Worm (Caenorhabditis elegans) whole organism, L4 larva: ENCODE results near the gene vps-52.

Experiments
- F44E2.7 ChIP-seq: fragments of 200-800 bp; sonication (Bioruptor generic); IDR thresholded peaks from 2 replicates; pipeline ENCODE4 v2.1.2; 2022; ENCODE audit warnings: missing genetic modification characterization, missing compliant biosample characterization
- R02D3.7 ChIP-seq: fragments of 150-350 bp; sonication (generic microtip); optimal IDR thresholded peaks from 3 replicates; lab custom pipeline; 2014; ENCODE audit warnings: missing biosample characterization, missing genetic modification characterization
- T26A8.4 ChIP-seq: fragments of 200-800 bp; sonication (Bioruptor generic); IDR thresholded peaks from 2 replicates; pipeline ENCODE4 v1.3.6; 2022; ENCODE audit warnings: missing genetic modification characterization, missing compliant biosample characterization
- Y48G9A.11 ChIP-seq: fragments of 200-800 bp; sonication (Bioruptor generic); IDR thresholded peaks from 2 replicates; pipeline ENCODE4 v1.3.6; 2022; ENCODE audit warnings: missing genetic modification reagents, missing genetic modification characterization, missing compliant biosample characterization
- Y5F2A.4 ChIP-seq: fragments of 200-800 bp; sonication (Bioruptor generic); optimal IDR thresholded peaks from 2 replicates; lab custom pipeline; 2018; ENCODE audit warnings: mild to moderate bottlenecking, missing genetic modification characterization, missing compliant biosample characterization
- ZK337.2 ChIP-seq: fragments of 200-800 bp; sonication (Bioruptor generic); IDR thresholded peaks from 2 replicates; pipeline ENCODE4 v1.3.6; 2022; ENCODE audit warnings: missing genetic modification reagents, missing genetic modification characterization, missing compliant biosample characterization
- ZK546.5 ChIP-seq, 2 experiments: sonication (generic microtip); optimal IDR thresholded peaks; 2 replicates each; lab custom pipeline; 2017; ENCODE audit warnings: missing biosample characterization in 2 of 2, missing genetic modification characterization in 2 of 2
- aha-1 ChIP-seq: fragments of 150-350 bp; peaks from one replicate; lab custom pipeline; 2014; ENCODE audit warnings: missing biosample characterization, missing genetic modification characterization
- ama-1 ChIP-seq: fragments of 150-350 bp; optimal IDR thresholded peaks from 2 replicates; lab custom pipeline; 2014; ENCODE audit warnings: inconsistent platforms, mixed read lengths
- ceh-20 ChIP-seq: fragments of 200-800 bp; sonication (Bioruptor generic); IDR thresholded peaks from 2 replicates; pipeline ENCODE4 v1.3.6; 2022; ENCODE audit warnings: missing genetic modification reagents, missing genetic modification characterization, missing compliant biosample characterization
- ceh-32 ChIP-seq: sonication (generic microtip); optimal IDR thresholded peaks from 2 replicates; lab custom pipeline; 2016; ENCODE audit warnings: mild to moderate bottlenecking, missing genetic modification characterization, missing compliant biosample characterization; ENCODE audit not compliant: poor library complexity
- ceh-44 ChIP-seq: fragments of 200-800 bp; sonication (Bioruptor generic); IDR thresholded peaks from 2 replicates; pipeline ENCODE4 v1.3.6; 2022; ENCODE audit warnings: missing genetic modification reagents, missing genetic modification characterization, missing compliant biosample characterization
- ceh-62 ChIP-seq: sonication (generic microtip); optimal IDR thresholded peaks from 2 replicates; lab custom pipeline; 2017; ENCODE audit warnings: missing biosample characterization, missing genetic modification characterization
- daf-12 ChIP-seq: fragments of 150-350 bp; optimal IDR thresholded peaks from 2 replicates; lab custom pipeline; 2014; ENCODE audit warnings: missing biosample characterization, missing genetic modification reagents, missing genetic modification characterization
- daf-16 ChIP-seq, 3 experiments: sonication (generic microtip); optimal IDR thresholded peaks; 2 replicates each; lab custom pipeline; 2016 to 2017; ENCODE audit warnings: missing genetic modification characterization in 3 of 3, missing genetic modification reagents in 3 of 3, mild to moderate bottlenecking in 2 of 3, missing compliant biosample characterization in 2 of 3, missing biosample characterization in 1 of 3, moderate library complexity in 1 of 3
- dmd-8 ChIP-seq: fragments of 200-800 bp; sonication (Bioruptor generic); IDR thresholded peaks from 2 replicates; pipeline ENCODE4 v1.3.6; 2022; ENCODE audit warnings: missing genetic modification characterization, missing compliant biosample characterization
- dmd-9 ChIP-seq: fragments of 200-800 bp; sonication (Bioruptor generic); IDR thresholded peaks from 2 replicates; pipeline ENCODE4 v1.3.6; 2022; ENCODE audit warnings: missing genetic modification reagents, missing genetic modification characterization, missing compliant biosample characterization
- dpl-1 ChIP-seq: fragments of 150-350 bp; optimal IDR thresholded peaks from 2 replicates; lab custom pipeline; 2014; ENCODE audit warnings: missing biosample characterization, missing genetic modification reagents, missing genetic modification characterization
- egl-43 ChIP-seq: fragments of 200-800 bp; sonication (Bioruptor generic); IDR thresholded peaks from 2 replicates; pipeline ENCODE4 v1.3.6; 2022; ENCODE audit warnings: missing genetic modification reagents, missing genetic modification characterization, missing compliant biosample characterization
- fkh-10 ChIP-seq: fragments of 150-350 bp; optimal IDR thresholded peaks from 2 replicates; lab custom pipeline; 2014; ENCODE audit warnings: missing biosample characterization, missing genetic modification reagents, missing genetic modification characterization
- hif-1 ChIP-seq, 2 experiments: sonication (generic microtip); optimal IDR thresholded peaks; 2 replicates each; lab custom pipeline; 2016 to 2017; ENCODE audit warnings: missing compliant biosample characterization in 2 of 2, missing genetic modification characterization in 2 of 2, missing genetic modification reagents in 2 of 2, missing genotype in 2 of 2, mild to moderate bottlenecking in 1 of 2
- hlh-11 ChIP-seq: fragments of 200-800 bp; sonication (Bioruptor generic); optimal IDR thresholded peaks from 2 replicates; lab custom pipeline; 2018; ENCODE audit warnings: mild to moderate bottlenecking, missing genetic modification characterization, missing compliant biosample characterization
- hmg-1.1 ChIP-seq: fragments of 200-800 bp; sonication (Bioruptor generic); IDR thresholded peaks from 2 replicates; pipeline ENCODE4 v1.3.6; 2022; ENCODE audit warnings: missing genetic modification reagents, missing genetic modification characterization, missing compliant biosample characterization
- jun-1 ChIP-seq: fragments of 150-350 bp; optimal IDR thresholded peaks from 2 replicates; lab custom pipeline; 2014; ENCODE audit warnings: missing biosample characterization, missing genetic modification reagents, missing genetic modification characterization
- lin-13 ChIP-seq: fragments of 150-350 bp; optimal IDR thresholded peaks from 2 replicates; lab custom pipeline; 2014; ENCODE audit warnings: missing biosample characterization, missing genetic modification reagents, missing genetic modification characterization
- lin-15B ChIP-seq: fragments of 150-350 bp; sonication (generic microtip); optimal IDR thresholded peaks from 3 replicates; lab custom pipeline; 2014; ENCODE audit warnings: missing biosample characterization, missing genetic modification characterization
- lin-39 ChIP-seq: fragments of 150-350 bp; optimal IDR thresholded peaks from 2 replicates; lab custom pipeline; 2014; ENCODE audit warnings: missing biosample characterization, missing genetic modification reagents, missing genetic modification characterization
- madf-5 ChIP-seq, 2 experiments: fragments of 200-800 bp; sonication (Bioruptor generic); IDR thresholded peaks; 2 replicates each; pipeline ENCODE4 v1.3.6; 2022; ENCODE audit warnings: missing compliant biosample characterization in 2 of 2, missing genetic modification characterization in 2 of 2
- mdl-1 ChIP-seq, 2 experiments: fragments of 150-350 bp in 1 of 2; sonication (generic microtip) in 1 of 2; optimal IDR thresholded peaks; 2 replicates each; lab custom pipeline; 2014 to 2017; ENCODE audit warnings: missing biosample characterization in 2 of 2, missing genetic modification characterization in 2 of 2
- mxl-2 ChIP-seq: fragments of 200-800 bp; sonication (Bioruptor generic); conservative IDR thresholded peaks from 2 replicates; pipeline ENCODE4 v1.3.6; 2022; ENCODE audit warnings: missing genetic modification reagents, missing genetic modification characterization, missing compliant biosample characterization
- nhr-102 ChIP-seq: sonication (generic microtip); optimal IDR thresholded peaks from 2 replicates; lab custom pipeline; 2016; ENCODE audit warnings: mild to moderate bottlenecking, missing genetic modification characterization, moderate library complexity, missing compliant biosample characterization
- nhr-237 ChIP-seq: sonication (generic microtip); optimal IDR thresholded peaks from 2 replicates; lab custom pipeline; 2017; ENCODE audit warnings: missing biosample characterization, missing genetic modification characterization
- nhr-25 ChIP-seq: sonication (generic microtip); optimal IDR thresholded peaks from 2 replicates; lab custom pipeline; 2017; ENCODE audit warnings: missing genetic modification characterization, mild to moderate bottlenecking, missing compliant biosample characterization, antibody characterized with exemption, moderate library complexity, borderline replicate concordance; ENCODE audit not compliant: insufficient read depth
- nhr-41 ChIP-seq: fragments of 200-800 bp; sonication (Bioruptor generic); IDR thresholded peaks from 2 replicates; pipeline ENCODE4 v1.3.6; 2022; ENCODE audit warnings: missing genetic modification reagents, missing genetic modification characterization, missing compliant biosample characterization
- rbr-2 ChIP-seq: sonication (generic microtip); optimal IDR thresholded peaks from 2 replicates; lab custom pipeline; 2016; ENCODE audit warnings: missing genotype, missing genetic modification characterization, missing compliant biosample characterization
- set-16 ChIP-seq: fragments of 200-800 bp; sonication (Bioruptor generic); IDR thresholded peaks from 2 replicates; pipeline ENCODE4 v1.3.6; 2022; ENCODE audit warnings: missing genetic modification reagents, missing genetic modification characterization, missing compliant biosample characterization
- snpc-4 ChIP-seq: fragments of 150-350 bp; optimal IDR thresholded peaks from 2 replicates; lab custom pipeline; 2014; ENCODE audit warnings: missing biosample characterization, missing genetic modification characterization
- tag-97 ChIP-seq: fragments of 200-800 bp; sonication (Bioruptor generic); IDR thresholded peaks from 2 replicates; pipeline ENCODE4 v1.3.6; 2022; ENCODE audit warnings: missing genetic modification characterization, missing compliant biosample characterization
- tra-1 ChIP-seq: fragments of 200-800 bp; sonication (Bioruptor generic); IDR thresholded peaks from 2 replicates; pipeline ENCODE4 v1.3.6; 2022; ENCODE audit warnings: missing genetic modification reagents, missing genetic modification characterization, missing compliant biosample characterization
- unc-130 ChIP-seq: sonication (generic microtip); optimal IDR thresholded peaks from 2 replicates; lab custom pipeline; 2016; ENCODE audit warnings: missing genetic modification reagents, missing genetic modification characterization, missing compliant biosample characterization
- unc-39 ChIP-seq: sonication (generic microtip); optimal IDR thresholded peaks from 2 replicates; lab custom pipeline; 2017; ENCODE audit warnings: missing biosample characterization, missing genetic modification characterization
- unc-62 ChIP-seq, 3 experiments: fragments of 150-350 bp in 1 of 3; sonication (generic microtip); optimal IDR thresholded peaks in 2 of 3; peaks in 1 of 3; 1 replicate in 1 of 3; 2 replicates in 2 of 3; lab custom pipeline; 2014 to 2017; ENCODE audit warnings: missing biosample characterization in 3 of 3, missing genetic modification characterization in 3 of 3, missing genetic modification reagents in 3 of 3, missing genotype in 1 of 3
- zip-2 ChIP-seq: fragments of 150-350 bp; optimal IDR thresholded peaks from 2 replicates; lab custom pipeline; 2014; ENCODE audit warnings: missing biosample characterization, missing genetic modification characterization

vps-52 gene

ce11 chrX:7532632-7533031, 32.5 kb upstream of the vps-52 start, which contains the start of gene ceh-14:
TSS of gene ceh-14 (minus strand) at chrX:7532732.
- TF ChIP-seq nhr-41 (GFP tag; lab: Robert Waterston, UW) (no peak), ama-1 (lab: Kevin White, UChicago) (no peak), ceh-44 (GFP tag; lab: Robert Waterston, UW) (no peak), rbr-2 (tag; lab: Kevin White, UChicago) (no peak), egl-43 (GFP tag; lab: Robert Waterston, UW) (no peak), madf-5 (GFP tag; IDR thresholded peaks at IDR 0.05; lab: Robert Waterston, UW) (no peak), unc-39 (tag; lab: Kevin White, UChicago) (no peak), T26A8.4 (no peak), mdl-1 (tag; optimal IDR thresholded peaks at IDR 0.05; lab: Kevin White, UChicago) (no peak), hmg-1.1 (no peak), ceh-32 (tag; lab: Kevin White, UChicago) (no peak)

- no peak for TF ChIP-seq daf-12 (tag; lab: Kevin White, UChicago)
- TF ChIP-seq Y48G9A.11: no peak
- TF ChIP-seq egl-43 (GFP tag; lab: Robert Waterston, UW): peak; percentile 60; the same call in 1 of the 2 replicates
Observed at ce11 chrX:7534454-7534853, 30.7 kb upstream of the vps-52 start.

- TF ChIP-seq lin-39 (tag; lab: Kevin White, UChicago) (no peak), dmd-8 (GFP tag; lab: Robert Waterston, UW) (0 out of 2 replicates have a peak, but pooled peaks have one; percentile 16), ceh-20 (GFP tag; lab: Robert Waterston, UW) (no peak), aha-1 (tag; lab: Kevin White, UChicago) (peak; percentile 84), ama-1 (lab: Kevin White, UChicago) (no peak), set-16 (GFP tag; lab: Robert Waterston, UW) (peak; percentile 87; the same call in 1 of the 2 replicates), nhr-25 (tag; lab: Kevin White, UChicago) (no peak), hlh-11 (no peak), ZK337.2 (GFP tag; lab: Robert Waterston, UW) (no peak), nhr-102 (tag; lab: Kevin White, UChicago) (no peak), zip-2 (tag; lab: Kevin White, UChicago) (no peak), unc-39 (tag; lab: Kevin White, UChicago) (no peak), daf-16 (GFP tag; optimal IDR thresholded peaks at IDR 0.05; lab: Kevin White, UChicago) (no peak), daf-16 (tag; optimal IDR thresholded peaks at IDR 0.05; lab: Kevin White, UChicago) (no peak), unc-130 (GFP tag; lab: Kevin White, UChicago) (no peak)
- TF ChIP-seq, all 104 proteins: peak for 3
Observed at ce11 chrX:7536869-7537268, 28.3 kb upstream of the vps-52 start.

- TF ChIP-seq F44E2.7 (GFP tag; lab: Robert Waterston, UW): no peak
- TF ChIP-seq jun-1 (tag; lab: Kevin White, UChicago): no peak
- TF ChIP-seq tra-1 (GFP tag; lab: Robert Waterston, UW): no peak
- no peak for TF ChIP-seq ama-1 (lab: Kevin White, UChicago)
- no peak for TF ChIP-seq nhr-237 (tag; lab: Kevin White, UChicago)
- TF ChIP-seq unc-62 (GFP tag; optimal IDR thresholded peaks at IDR 0.05 in 1 of 2; lab: Kevin White, UChicago): peak in 1 of 2 experiments; percentile 41
- no peak for TF ChIP-seq unc-62 (tag; optimal IDR thresholded peaks at IDR 0.05; lab: Kevin White, UChicago)
Observed at ce11 chrX:7537742-7538268, 27.3 kb upstream of the vps-52 start, which contains the start of gene dpy-7. TSS of gene dpy-7 (minus strand) at chrX:7537792.

ce11 chrX:7540033-7540432, 25.1 kb upstream of the vps-52 start, which contains the start of gene glb-16:
TSS of gene glb-16 (minus strand) at chrX:7540133.
- TF ChIP-seq ceh-62 (tag; lab: Kevin White, UChicago) (no peak), snpc-4 (tag; lab: Kevin White, UChicago) (no peak), ceh-44 (GFP tag; lab: Robert Waterston, UW) (no peak), dmd-9 (GFP tag; lab: Robert Waterston, UW) (no peak), R02D3.7 (tag; lab: Kevin White, UChicago) (no peak), lin-13 (GFP tag; lab: Kevin White, UChicago) (no peak), hif-1 (tag; optimal IDR thresholded peaks at IDR 0.05; lab: Kevin White, UChicago) (no peak), Y5F2A.4 (GFP tag; lab: Kevin White, UChicago) (no peak), lin-15B (tag; lab: Kevin White, UChicago) (no peak), dpl-1 (GFP tag; lab: Kevin White, UChicago) (no peak), ZK546.5 (tag; optimal IDR thresholded peaks at IDR 0.05; lab: Kevin White, UChicago) (no peak), tag-97 (GFP tag; lab: Robert Waterston, UW) (no peak), fkh-10 (no peak), mxl-2 (GFP tag; lab: Robert Waterston, UW) (no peak)
